Fruit fly (Drosophila melanogaster) whole organism, prepupa: Measurements from ENCODE around the gene Ir94d.

Source experiments
- CG11294 ChIP-seq: fragments of 200-800 bp; sonication (Bioruptor generic); IDR thresholded peaks from 2 replicates; pipeline ENCODE4 v1.3.6; 2022; ENCODE audit warnings: missing biosample characterization, missing genetic modification characterization
- CG11902 ChIP-seq: fragments of 200-800 bp; sonication (Bioruptor generic); optimal IDR thresholded peaks from 3 replicates; lab custom pipeline; 2016; ENCODE audit warnings: missing biosample characterization, missing genetic modification characterization
- CG1621 ChIP-seq: fragments of 200-800 bp; sonication (Bioruptor generic); optimal IDR thresholded peaks from 3 replicates; lab custom pipeline; 2018; ENCODE audit warnings: missing biosample characterization, mild to moderate bottlenecking, missing genetic modification characterization
- CG16779 ChIP-seq: fragments of 200-800 bp; sonication (Bioruptor generic); optimal IDR thresholded peaks from 3 replicates; lab custom pipeline; 2017; ENCODE audit warnings: missing biosample characterization, mild to moderate bottlenecking, missing genetic modification characterization
- CG31627 ChIP-seq: fragments of 200-800 bp; sonication (Bioruptor generic); optimal IDR thresholded peaks from 3 replicates; lab custom pipeline; 2016; ENCODE audit warnings: missing biosample characterization, missing genetic modification characterization
- CG34406 ChIP-seq: fragments of 200-800 bp; sonication (Bioruptor generic); optimal IDR thresholded peaks from 3 replicates; lab custom pipeline; 2016; ENCODE audit warnings: missing biosample characterization, missing genetic modification characterization
- CG3919 ChIP-seq: fragments of 200-800 bp; sonication (Bioruptor generic); optimal IDR thresholded peaks from 3 replicates; lab custom pipeline; 2016; ENCODE audit warnings: missing biosample characterization, missing genetic modification characterization
- CG6163 ChIP-seq: fragments of 200-800 bp; sonication (Bioruptor generic); IDR thresholded peaks from 3 replicates; pipeline ENCODE4 v1.3.6; 2022; ENCODE audit warnings: missing biosample characterization, missing genetic modification characterization
- CG6792 ChIP-seq: fragments of 200-800 bp; sonication (Bioruptor generic); optimal IDR thresholded peaks from 3 replicates; lab custom pipeline; 2016; ENCODE audit warnings: missing biosample characterization, missing genetic modification characterization
- CG6854 ChIP-seq: fragments of 200-800 bp; sonication (Bioruptor generic); optimal IDR thresholded peaks from 2 replicates; lab custom pipeline; 2017; ENCODE audit warnings: missing biosample characterization, mild to moderate bottlenecking, missing genetic modification characterization
- CG7368 ChIP-seq: fragments of 200-800 bp; sonication (Bioruptor generic); optimal IDR thresholded peaks from 3 replicates; lab custom pipeline; 2016; ENCODE audit warnings: missing biosample characterization, missing genetic modification characterization
- CG8119 ChIP-seq: fragments of 200-800 bp; sonication (Bioruptor generic); IDR thresholded peaks from 3 replicates; pipeline ENCODE4 v1.3.6; 2022; ENCODE audit warnings: missing biosample characterization, missing genetic modification characterization
- CG8319 ChIP-seq: fragments of 200-800 bp; sonication (Bioruptor generic); optimal IDR thresholded peaks from 3 replicates; lab custom pipeline; 2016; ENCODE audit warnings: missing biosample characterization, missing genetic modification characterization
- CG9139 ChIP-seq: fragments of 200-800 bp; sonication (Bioruptor generic); optimal IDR thresholded peaks from 3 replicates; lab custom pipeline; 2017; ENCODE audit warnings: missing biosample characterization, mild to moderate bottlenecking, missing genetic modification characterization
- Eip78C ChIP-seq: fragments of 200-800 bp; sonication (Bioruptor generic); peaks from one replicate; lab custom pipeline; 2016; ENCODE audit warnings: missing biosample characterization, missing genetic modification characterization
- Ets21C ChIP-seq: fragments of 200-800 bp; sonication (Bioruptor generic); optimal IDR thresholded peaks from 3 replicates; lab custom pipeline; 2016; ENCODE audit warnings: missing biosample characterization, missing genetic modification characterization
- Hr39 ChIP-seq: fragments of 200-800 bp; sonication (Bioruptor generic); optimal IDR thresholded peaks from 2 replicates; lab custom pipeline; 2016; ENCODE audit warnings: missing biosample characterization, missing genetic modification characterization
- Hr4 ChIP-seq: fragments of 200-800 bp; sonication (Bioruptor generic); optimal IDR thresholded peaks from 3 replicates; lab custom pipeline; 2016; ENCODE audit warnings: missing biosample characterization, missing genetic modification characterization
- OdsH ChIP-seq: fragments of 200-800 bp; sonication (Bioruptor generic); optimal IDR thresholded peaks from 3 replicates; lab custom pipeline; 2016; ENCODE audit warnings: missing biosample characterization, missing genetic modification characterization
- Smox ChIP-seq: fragments of 200-800 bp; sonication (Bioruptor generic); optimal IDR thresholded peaks from 3 replicates; lab custom pipeline; 2016; ENCODE audit warnings: missing biosample characterization, missing genetic modification characterization
- Sox14 ChIP-seq: fragments of 200-800 bp; sonication (Bioruptor generic); optimal IDR thresholded peaks from 3 replicates; lab custom pipeline; 2016; ENCODE audit warnings: missing biosample characterization, missing genetic modification characterization
- Sox15 ChIP-seq: fragments of 200-800 bp; sonication (Bioruptor generic); optimal IDR thresholded peaks from 3 replicates; lab custom pipeline; 2016; ENCODE audit warnings: missing biosample characterization, missing genetic modification characterization
- acj6 ChIP-seq: fragments of 200-800 bp; sonication (Bioruptor generic); optimal IDR thresholded peaks from 3 replicates; lab custom pipeline; 2016; ENCODE audit warnings: missing biosample characterization, missing genetic modification characterization
- cyc ChIP-seq: fragments of 200-800 bp; sonication (Bioruptor generic); optimal IDR thresholded peaks from 3 replicates; lab custom pipeline; 2016; ENCODE audit warnings: missing biosample characterization, missing genetic modification characterization
- dac ChIP-seq: fragments of 200-800 bp; sonication (Bioruptor generic); optimal IDR thresholded peaks from 2 replicates; lab custom pipeline; 2017; ENCODE audit warnings: missing biosample characterization, mild to moderate bottlenecking, missing genetic modification characterization
- eg ChIP-seq: fragments of 200-800 bp; sonication (Bioruptor generic); IDR thresholded peaks from 3 replicates; pipeline ENCODE4 v1.3.6; 2022; ENCODE audit warnings: missing biosample characterization, missing genetic modification characterization
- esn ChIP-seq: fragments of 200-800 bp; sonication (Bioruptor generic); optimal IDR thresholded peaks from 2 replicates; lab custom pipeline; 2016; ENCODE audit warnings: missing biosample characterization, mild to moderate bottlenecking, missing genetic modification characterization, moderate library complexity
- fd59A ChIP-seq: fragments of 200-800 bp; sonication (Bioruptor generic); optimal IDR thresholded peaks from 2 replicates; lab custom pipeline; 2017; ENCODE audit warnings: missing biosample characterization, mild to moderate bottlenecking, missing genetic modification characterization, missing genetic modification reagents
- fd85E ChIP-seq: fragments of 200-800 bp; sonication (Bioruptor generic); optimal IDR thresholded peaks from 3 replicates; lab custom pipeline; 2016; ENCODE audit warnings: missing biosample characterization, missing genetic modification characterization
- fkh ChIP-seq: fragments of 200-800 bp; sonication (Bioruptor generic); optimal IDR thresholded peaks from 3 replicates; lab custom pipeline; 2017; ENCODE audit warnings: missing biosample characterization, mild to moderate bottlenecking, missing genetic modification characterization, moderate library complexity
- net ChIP-seq: fragments of 200-800 bp; sonication (Bioruptor generic); optimal IDR thresholded peaks from 3 replicates; lab custom pipeline; 2016; ENCODE audit warnings: missing biosample characterization, missing genetic modification characterization
- pdm3 ChIP-seq: fragments of 200-800 bp; sonication (Bioruptor generic); optimal IDR thresholded peaks from 3 replicates; lab custom pipeline; 2016; ENCODE audit warnings: missing biosample characterization, missing genetic modification characterization
- salr ChIP-seq, 2 experiments: fragments of 200-800 bp; sonication (Bioruptor generic); optimal IDR thresholded peaks; 3 replicates each; lab custom pipeline; 2016 to 2018; ENCODE audit warnings: missing biosample characterization in 2 of 2, missing genetic modification characterization in 2 of 2, mild to moderate bottlenecking in 1 of 2
- spab ChIP-seq: fragments of 200-800 bp; sonication (Bioruptor generic); optimal IDR thresholded peaks from 2 replicates; lab custom pipeline; 2017; ENCODE audit warnings: missing biosample characterization, mild to moderate bottlenecking, missing genetic modification characterization, missing genetic modification reagents
- ss ChIP-seq, 2 experiments: fragments of 200-800 bp; sonication (Bioruptor generic); optimal IDR thresholded peaks; 2 replicates in 1 of 2; 3 replicates in 1 of 2; lab custom pipeline; 2017 to 2018; ENCODE audit warnings: mild to moderate bottlenecking in 2 of 2, missing biosample characterization in 2 of 2, missing genetic modification characterization in 2 of 2, moderate library complexity in 1 of 2
- svp ChIP-seq: fragments of 200-800 bp; sonication (Bioruptor generic); peaks from one replicate; lab custom pipeline; 2016; ENCODE audit warnings: missing biosample characterization, missing genetic modification characterization
- topi ChIP-seq: fragments of 200-800 bp; sonication (Bioruptor generic); optimal IDR thresholded peaks from 3 replicates; lab custom pipeline; 2016; ENCODE audit warnings: missing biosample characterization, missing genetic modification characterization

The Ir94d gene

DNA sequence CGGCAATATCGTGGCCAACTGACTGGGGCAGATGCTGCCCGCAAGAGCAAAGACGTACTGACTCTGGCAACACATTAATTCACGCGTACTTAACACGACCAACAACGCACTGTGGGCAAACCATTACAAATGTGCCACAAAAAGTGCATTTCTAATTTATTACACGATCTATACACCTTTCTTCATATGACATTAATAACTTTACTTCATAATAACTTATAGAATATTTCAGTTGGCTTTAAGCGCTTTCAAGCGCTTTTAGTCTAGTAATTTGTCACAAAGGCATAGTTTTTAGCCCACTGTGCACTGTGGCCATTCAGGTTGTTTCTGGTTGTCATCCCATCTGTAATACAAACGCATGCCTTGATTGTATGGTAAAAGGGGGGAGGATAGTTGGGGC, 34.4 kb upstream of the Ir94d start (continued):
- peak; percentile 19 for TF ChIP-seq Hr4 (GFP tag; lab: Kevin White, UChicago)
- TF ChIP-seq svp, result peak; percentile 19
- TF ChIP-seq Smox (GFP tag; lab: Kevin White, UChicago), result no peak
- no peak for TF ChIP-seq CG16779 (tag; lab: Kevin White, UChicago)
- peak; percentile 5 for TF ChIP-seq Hr39 (GFP tag; lab: Kevin White, UChicago)
- TF ChIP-seq Eip78C (GFP tag; lab: Kevin White, UChicago), result peak; percentile 74
- no peak for TF ChIP-seq CG9139 (GFP tag; lab: Kevin White, UChicago)
- no peak for TF ChIP-seq CG8119 (GFP tag; lab: Robert Waterston, UW)
- TF ChIP-seq Sox15 (GFP tag; lab: Kevin White, UChicago), result no peak
- TF ChIP-seq CG7368 (GFP tag; lab: Kevin White, UChicago), result no peak
- TF ChIP-seq fd85E, result no peak
- TF ChIP-seq dac (GFP tag; lab: Kevin White, UChicago), result no peak
- TF ChIP-seq ss (GFP tag; optimal IDR thresholded peaks at IDR 0.05; lab: Kevin White, UChicago), result no peak
- TF ChIP-seq esn (GFP tag; lab: Kevin White, UChicago), result no peak
- TF ChIP-seq CG6163, result no peak
- no peak for TF ChIP-seq acj6 (GFP tag; lab: Kevin White, UChicago)
- no peak for TF ChIP-seq spab (GFP tag; lab: Kevin White, UChicago)
- no peak for TF ChIP-seq CG31627 (GFP tag; lab: Kevin White, UChicago)
- TF ChIP-seq CG1621 (tag; lab: Kevin White, UChicago), result no peak
- TF ChIP-seq CG11902 (GFP tag; lab: Kevin White, UChicago), result no peak
- TF ChIP-seq OdsH (GFP tag; lab: Kevin White, UChicago), result peak; percentile 7
- TF ChIP-seq Sox14 (GFP tag; lab: Kevin White, UChicago), result peak; percentile 18
- no peak for TF ChIP-seq CG6792 (GFP tag; lab: Kevin White, UChicago)

DNA sequence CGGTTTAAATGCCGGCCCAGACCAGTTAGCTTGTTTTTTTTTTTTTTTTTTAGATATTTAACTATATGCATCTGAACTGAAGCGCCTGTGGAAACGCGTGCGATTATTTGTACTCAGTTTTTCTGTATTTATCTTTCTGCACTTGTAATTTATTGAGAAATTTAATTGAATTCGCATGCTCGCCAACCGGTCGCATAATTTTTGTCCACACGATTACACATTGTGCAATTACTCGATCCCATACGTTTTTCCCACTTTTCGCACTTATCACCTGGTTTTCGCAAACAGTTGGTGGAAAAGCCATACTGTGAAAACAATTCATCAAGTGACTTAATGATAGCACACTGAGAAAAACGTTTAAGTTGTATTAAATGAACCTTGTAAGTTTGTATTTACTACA, 30.0 kb upstream of the Ir94d start, which contains the start of gene CG42827:
Gene CG42827, plus strand, starts transcription at position 301 of the 400 bp plus-strand sequence.
- TF ChIP-seq CG8319 (GFP tag; lab: Kevin White, UChicago), result no peak
- TF ChIP-seq fd59A (GFP tag; lab: Kevin White, UChicago), result no peak
- no peak for TF ChIP-seq topi (GFP tag; lab: Kevin White, UChicago)
- TF ChIP-seq CG6854, result no peak
- TF ChIP-seq dac (GFP tag; lab: Kevin White, UChicago), result no peak
- TF ChIP-seq net (GFP tag; lab: Kevin White, UChicago), result no peak
- no peak for TF ChIP-seq pdm3 (GFP tag; lab: Kevin White, UChicago)
- TF ChIP-seq eg (GFP tag; lab: Robert Waterston, UW), result no peak

DNA sequence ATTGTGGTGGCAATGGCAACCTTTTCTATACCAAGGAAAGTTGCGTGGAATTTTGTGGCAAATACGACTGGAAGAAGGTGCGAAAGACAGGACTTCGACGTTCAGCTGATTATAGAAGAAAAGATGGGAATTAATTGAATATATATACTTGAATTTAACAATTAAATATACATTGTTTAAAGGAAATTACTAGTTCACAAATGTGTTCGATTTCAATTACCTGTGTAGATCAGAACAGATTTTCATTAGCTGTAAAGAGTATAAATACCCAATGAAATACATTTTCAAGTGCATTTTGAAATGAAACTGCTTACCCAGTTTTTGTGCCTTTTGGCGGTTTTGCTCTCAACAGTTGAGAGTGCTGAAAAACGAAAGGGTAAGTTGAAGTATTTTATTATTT, 29.2 kb upstream of the Ir94d start, which contains the start of gene CG42828:
Gene CG42828, plus strand, starts transcription at position 301 of the 400 bp plus-strand sequence.
- TF ChIP-seq Ets21C (GFP tag; lab: Kevin White, UChicago), result no peak
- TF ChIP-seq fkh (GFP tag; lab: Kevin White, UChicago), result no peak
- TF ChIP-seq Sox14 (GFP tag; lab: Kevin White, UChicago), result no peak
- TF ChIP-seq fd85E, result no peak
- TF ChIP-seq salr (GFP tag; optimal IDR thresholded peaks at IDR 0.05; lab: Kevin White, UChicago), result no peak
- TF ChIP-seq CG34406 (GFP tag; lab: Kevin White, UChicago), result no peak
- TF ChIP-seq CG6854, result no peak
- no peak for TF ChIP-seq CG9139 (GFP tag; lab: Kevin White, UChicago)
- no peak for TF ChIP-seq dac (GFP tag; lab: Kevin White, UChicago)
- TF ChIP-seq CG8319 (GFP tag; lab: Kevin White, UChicago), result no peak
- TF ChIP-seq Hr39 (GFP tag; lab: Kevin White, UChicago), result no peak
- no peak for TF ChIP-seq CG7368 (GFP tag; lab: Kevin White, UChicago)
- no peak for TF ChIP-seq CG11294 (GFP tag; lab: Robert Waterston, UW)
- no peak for TF ChIP-seq CG11902 (GFP tag; lab: Kevin White, UChicago)
- TF ChIP-seq svp, result no peak
- TF ChIP-seq CG6163, result no peak
- no peak for TF ChIP-seq CG3919 (GFP tag; lab: Kevin White, UChicago)
- TF ChIP-seq eg (GFP tag; lab: Robert Waterston, UW), result no peak
- TF ChIP-seq cyc (GFP tag; lab: Kevin White, UChicago), result no peak
